Worm (Caenorhabditis elegans): ENCODE results near the gene dhs-7.

DNA sequence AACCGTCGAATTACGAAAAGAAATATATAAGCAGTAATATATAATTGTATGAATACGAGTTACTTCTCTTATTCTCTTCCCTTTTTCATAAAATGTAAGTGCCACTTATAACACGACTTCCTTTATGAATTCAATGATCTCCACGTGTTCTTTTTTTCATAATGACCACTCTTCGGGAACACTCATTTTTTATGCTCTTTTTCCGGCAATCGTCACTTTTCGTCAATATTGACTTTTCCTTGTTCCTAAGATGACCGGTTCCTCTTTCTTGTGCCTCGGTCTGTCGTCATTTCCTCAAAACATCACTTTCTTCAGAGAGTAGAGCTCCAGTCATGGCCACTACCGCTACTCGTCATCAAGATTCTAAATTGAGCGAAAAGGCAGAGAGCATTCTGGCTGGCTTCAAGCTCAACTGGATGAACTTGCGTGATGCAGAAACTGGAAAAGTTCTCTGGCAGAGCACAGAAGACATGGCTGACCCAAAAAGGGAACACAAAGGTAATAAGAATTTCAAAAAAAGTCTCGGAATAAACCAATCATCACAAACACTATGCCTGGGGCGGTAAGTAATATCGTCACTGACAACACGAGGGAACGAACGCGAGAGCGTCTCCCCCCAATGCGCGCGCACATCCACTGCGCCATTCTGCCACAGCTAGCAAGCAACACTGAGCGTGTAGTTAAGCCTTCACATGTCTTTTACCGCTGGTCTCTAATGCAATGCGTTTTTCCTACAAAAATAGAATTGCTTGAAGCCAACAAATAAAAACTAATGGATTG is 24.6 kb downstream of the dhs-7 start, which contains the start of gene pdl-1:
- TF ChIP-seq ama-1 (optimal IDR thresholded peaks at IDR 0.05) (no peak), ceh-36 (tag; optimal IDR thresholded peaks at IDR 0.05) (peak; percentile 94), hmbx-1 (tag; optimal IDR thresholded peaks at IDR 0.05) (peak; percentile 76), pes-1 (GFP tag; IDR thresholded peaks at IDR 0.05) (peak; percentile 97), tbx-11 (GFP tag; IDR thresholded peaks at IDR 0.05) (peak; percentile 94), aly-1 (tag; optimal IDR thresholded peaks at IDR 0.05) (peak; percentile 96), tra-4 (tag; optimal IDR thresholded peaks at IDR 0.05) (peak; percentile 84), flt-1 (GFP tag; IDR thresholded peaks at IDR 0.05) (peak; percentile 97), hnd-1 (tag; optimal IDR thresholded peaks at IDR 0.05) (peak; percentile 90), hmg-4 (GFP tag; optimal IDR thresholded peaks at IDR 0.05) (peak; percentile 97)
